Fruit fly (Drosophila melanogaster): ENCODE measurements around the gene bou.

dm6 chrX:6983500-6984320 is 2.6 kb upstream of the bou start:
- TF ChIP-seq Lhr (GFP tag; optimal IDR thresholded peaks at IDR 0.05) = no peak
- TF ChIP-seq chm (GFP tag; IDR thresholded peaks at IDR 0.05) = no peak
- no peak for TF ChIP-seq Dip3 (GFP tag; optimal IDR thresholded peaks at IDR 0.05)
- peak; percentile 44; the same call in 2 of the 3 replicates for TF ChIP-seq row (GFP tag; IDR thresholded peaks at IDR 0.05)
- TF ChIP-seq psq (GFP tag; optimal IDR thresholded peaks at IDR 0.05) = no peak
- peak; percentile 13 for TF ChIP-seq sens (GFP tag)
- no peak for TF ChIP-seq fru (optimal IDR thresholded peaks at IDR 0.05)
- TF ChIP-seq CG15011 (GFP tag; optimal IDR thresholded peaks at IDR 0.05) = no peak
- no peak for TF ChIP-seq zen (tag; optimal IDR thresholded peaks at IDR 0.05)
